Worm (Caenorhabditis elegans) whole organism, L1 larva: Measurements from ENCODE around the gene ttbk-2.1.
A peak's percentile ranks its signal among the peaks of the same experiment; 100 is the strongest.
"Not testable (repeated sequence)": the region's sequence is repeated elsewhere in the genome, so short reads cannot be mapped to it uniquely, and the experiment has no call there.

Source experiments
- C16A3.4 ChIP-seq: fragments of 150-350 bp; optimal IDR thresholded peaks from 2 replicates; lab custom pipeline; 2014; ENCODE audit warnings: missing biosample characterization, missing genetic modification characterization
- aha-1 ChIP-seq: fragments of 150-350 bp; optimal IDR thresholded peaks from 2 replicates; lab custom pipeline; 2014; ENCODE audit warnings: missing biosample characterization, missing genetic modification characterization
- alr-1 ChIP-seq: fragments of 200-800 bp; sonication (Bioruptor generic); optimal IDR thresholded peaks from 2 replicates; lab custom pipeline; 2018; ENCODE audit warnings: borderline replicate concordance, mild to moderate bottlenecking, missing genetic modification characterization, missing compliant biosample characterization
- ama-1 ChIP-seq: fragments of 150-350 bp; optimal IDR thresholded peaks from 2 replicates; lab custom pipeline; 2014
- blmp-1 ChIP-seq: fragments of 150-350 bp; optimal IDR thresholded peaks from 2 replicates; lab custom pipeline; 2014; ENCODE audit warnings: missing biosample characterization, missing genetic modification characterization
- ces-1 ChIP-seq: fragments of 150-350 bp; optimal IDR thresholded peaks from 2 replicates; lab custom pipeline; 2014; ENCODE audit warnings: missing biosample characterization, missing genetic modification reagents, missing genetic modification characterization
- dsc-1 ChIP-seq: sonication (generic microtip); optimal IDR thresholded peaks from 2 replicates; lab custom pipeline; 2016; ENCODE audit warnings: mild to moderate bottlenecking, missing genetic modification characterization, missing compliant biosample characterization
- efl-1 ChIP-seq, 4 experiments: fragments of 150-350 bp; optimal IDR thresholded peaks in 3 of 4; peaks in 1 of 4; 1 replicate in 1 of 4; 2 replicates in 3 of 4; lab custom pipeline; 2014; ENCODE audit warnings: missing biosample characterization in 2 of 4, missing genetic modification characterization in 2 of 4, missing genetic modification reagents in 2 of 4
- efl-3 ChIP-seq: fragments of 200-800 bp; sonication (Bioruptor generic); optimal IDR thresholded peaks from 2 replicates; lab custom pipeline; 2018; ENCODE audit warnings: mild to moderate bottlenecking, missing genetic modification characterization, missing compliant biosample characterization
- elt-2 ChIP-seq: sonication (generic microtip); optimal IDR thresholded peaks from 2 replicates; lab custom pipeline; 2016; ENCODE audit warnings: missing genetic modification characterization, mild to moderate bottlenecking, inconsistent platforms, missing compliant biosample characterization, missing genetic modification reagents
- fkh-8 ChIP-seq: sonication (generic microtip); optimal IDR thresholded peaks from 2 replicates; lab custom pipeline; 2016; ENCODE audit warnings: mild to moderate bottlenecking, missing genetic modification characterization, missing compliant biosample characterization
- hlh-17 ChIP-seq: fragments of 200-800 bp; sonication (Bioruptor generic); optimal IDR thresholded peaks from 2 replicates; lab custom pipeline; 2018; ENCODE audit warnings: missing genetic modification characterization, mild to moderate bottlenecking, missing compliant biosample characterization, moderate library complexity, borderline replicate concordance
- mef-2 ChIP-seq: fragments of 150-350 bp; optimal IDR thresholded peaks from 2 replicates; lab custom pipeline; 2014; ENCODE audit warnings: missing biosample characterization, missing genetic modification characterization
- mep-1 ChIP-seq: fragments of 150-350 bp; optimal IDR thresholded peaks from 2 replicates; lab custom pipeline; 2014; ENCODE audit warnings: missing biosample characterization, missing genetic modification characterization
- nhr-19 ChIP-seq: fragments of 200-800 bp; sonication (Bioruptor generic); conservative IDR thresholded peaks from 2 replicates; pipeline ENCODE4 v1.3.6; 2022; ENCODE audit warnings: missing genetic modification characterization, missing compliant biosample characterization
- nhr-28 ChIP-seq: fragments of 150-350 bp; optimal IDR thresholded peaks from 2 replicates; lab custom pipeline; 2014; ENCODE audit warnings: missing biosample characterization, missing genetic modification characterization
- nhr-47 ChIP-seq: sonication (generic microtip); optimal IDR thresholded peaks from 2 replicates; lab custom pipeline; 2016; ENCODE audit warnings: mild to moderate bottlenecking, missing genetic modification characterization, moderate library complexity, missing compliant biosample characterization
- nhr-77 ChIP-seq: fragments of 150-350 bp; optimal IDR thresholded peaks from 2 replicates; lab custom pipeline; 2014; ENCODE audit warnings: missing biosample characterization, missing genetic modification characterization
- nhr-90 ChIP-seq: sonication (generic microtip); optimal IDR thresholded peaks from 2 replicates; lab custom pipeline; 2016; ENCODE audit warnings: mild to moderate bottlenecking, missing genetic modification characterization, missing compliant biosample characterization; ENCODE audit not compliant: poor library complexity
- pag-3 ChIP-seq: sonication (generic microtip); optimal IDR thresholded peaks from 2 replicates; lab custom pipeline; 2017; ENCODE audit warnings: missing genetic modification characterization, mild to moderate bottlenecking, missing compliant biosample characterization, antibody characterized with exemption, borderline replicate concordance; ENCODE audit not compliant: insufficient read depth
- pax-3 ChIP-seq: fragments of 200-800 bp; sonication (Bioruptor generic); optimal IDR thresholded peaks from 2 replicates; lab custom pipeline; 2018; ENCODE audit warnings: mild to moderate bottlenecking, missing genetic modification characterization, moderate library complexity, missing compliant biosample characterization
- skn-1 ChIP-seq: fragments of 150-350 bp; optimal IDR thresholded peaks from 2 replicates; lab custom pipeline; 2014; ENCODE audit warnings: missing biosample characterization, missing genetic modification characterization
- snpc-4 ChIP-seq: fragments of 150-350 bp; optimal IDR thresholded peaks from 2 replicates; lab custom pipeline; 2014; ENCODE audit warnings: missing biosample characterization, missing genetic modification characterization
- sup-37 ChIP-seq: fragments of 200-800 bp; sonication (Bioruptor generic); optimal IDR thresholded peaks from 2 replicates; lab custom pipeline; 2018; ENCODE audit warnings: mild to moderate bottlenecking, missing genetic modification characterization, missing compliant biosample characterization
- vab-15 ChIP-seq: sonication (generic microtip); optimal IDR thresholded peaks from 2 replicates; lab custom pipeline; 2017; ENCODE audit warnings: missing genotype, mild to moderate bottlenecking, missing genetic modification characterization, missing compliant biosample characterization
- ztf-11 ChIP-seq, 2 experiments: sonication (generic microtip); optimal IDR thresholded peaks; 2 replicates each; lab custom pipeline; 2016 to 2017; ENCODE audit warnings: missing genetic modification characterization in 2 of 2, missing biosample characterization in 1 of 2, missing compliant biosample characterization in 1 of 2

ttbk-2.1 gene

ce11 chrIV:5254678-5255077 lies 3.8 kb upstream of the ttbk-2.1 start, which contains the start of gene F36H12.10:
TSS of gene F36H12.10 (minus strand) at chrIV:5254778.
- not testable (repeated sequence) for TF ChIP-seq dsc-1 (tag; lab: Kevin White, UChicago); skn-1 (tag; lab: Kevin White, UChicago); pax-3
- TF ChIP-seq, all 84 proteins: peak for 0; not testable (repeated sequence) for 84

DNA sequence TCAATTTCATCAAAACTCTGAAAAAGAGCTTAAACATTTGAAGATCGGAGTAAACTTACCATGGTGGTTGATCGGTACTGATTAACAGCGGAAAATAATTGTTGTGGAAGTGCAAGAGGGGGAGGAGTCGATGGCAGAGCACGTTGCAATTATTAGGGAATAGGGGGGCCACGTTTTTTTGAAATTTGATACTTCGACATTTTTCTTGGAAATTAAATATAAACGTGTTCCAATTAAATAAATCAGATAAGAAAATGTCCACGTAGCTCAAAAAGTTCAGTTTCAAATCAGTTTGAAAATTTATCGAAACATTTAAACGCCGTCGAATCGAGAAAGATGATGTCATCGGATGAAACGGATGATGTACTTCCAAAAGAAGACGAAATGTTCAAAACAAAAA lies 1.8 kb upstream of the ttbk-2.1 start, which contains the start of gene F36H12.9:
Gene F36H12.9, plus strand, starts transcription at position 301 of the 400 bp plus-strand sequence.
- TF ChIP-seq aha-1, pag-3, fkh-8 (tag; lab: Kevin White, UChicago): not testable (repeated sequence)

ce11 chrIV:5260289-5260688 lies 1.8 kb downstream of the ttbk-2.1 start, which contains the start of gene msp-19:
TSS of gene msp-19 (plus strand) at chrIV:5260589.
- TF ChIP-seq nhr-77 (tag; lab: Kevin White, UChicago); nhr-28; alr-1: not testable (repeated sequence)
- TF ChIP-seq, all 84 proteins: peak for 0; not testable (repeated sequence) for 84

- peak; percentile 52 for TF ChIP-seq nhr-19 (GFP tag; lab: Robert Waterston, UW)
- TF ChIP-seq, all 84 proteins: peak for 1; not testable (repeated sequence) for 83
Measured at ce11 chrIV:5261786-5262185, 3.3 kb downstream of the ttbk-2.1 start.

ce11 chrIV:5264700-5265210 lies 6.3 kb downstream of the ttbk-2.1 start:
- TF ChIP-seq nhr-19 (GFP tag; lab: Robert Waterston, UW), result peak; percentile 70
- peak; percentile 1 for TF ChIP-seq elt-2 (tag; lab: Kevin White, UChicago)
- peak; percentile 25 for TF ChIP-seq nhr-47 (tag; lab: Kevin White, UChicago)
- TF ChIP-seq snpc-4 (tag; lab: Kevin White, UChicago), result peak; percentile 85

ce11 chrIV:5266474-5266873 lies 8.0 kb downstream of the ttbk-2.1 start, which contains the start of gene F36H12.5:
TSS of gene F36H12.5 (plus strand) at chrIV:5266774.
- TF ChIP-seq nhr-90 (no peak), blmp-1 (no peak), hlh-17 (GFP tag; lab: Kevin White, UChicago) (no peak), efl-1 (optimal IDR thresholded peaks at IDR 0.05; lab: Kevin White, UChicago) (no peak), efl-1 (GFP tag; optimal IDR thresholded peaks at IDR 0.05 in 1 of 2; lab: Kevin White, UChicago) (no peak), ztf-11 (tag; optimal IDR thresholded peaks at IDR 0.05; lab: Kevin White, UChicago) (no peak), efl-3 (GFP tag; lab: Kevin White, UChicago) (no peak), vab-15 (tag; lab: Kevin White, UChicago) (no peak), ces-1 (no peak), sup-37 (GFP tag; lab: Kevin White, UChicago) (no peak), alr-1 (no peak), mep-1 (tag; lab: Kevin White, UChicago) (no peak), mef-2 (no peak)

ce11 chrIV:5268803-5269202 lies 10.3 kb downstream of the ttbk-2.1 start, which contains the start of gene F36H12.4:
TSS of gene F36H12.4 (plus strand) at chrIV:5269103.
- TF ChIP-seq ama-1 (lab: Kevin White, UChicago) (no peak), efl-1 (optimal IDR thresholded peaks at IDR 0.05; lab: Kevin White, UChicago) (no peak), efl-1 (GFP tag; optimal IDR thresholded peaks at IDR 0.05 in 1 of 2; lab: Kevin White, UChicago) (peak in 1 of 2 experiments; percentile 74), fkh-8 (tag; lab: Kevin White, UChicago) (no peak)

DNA sequence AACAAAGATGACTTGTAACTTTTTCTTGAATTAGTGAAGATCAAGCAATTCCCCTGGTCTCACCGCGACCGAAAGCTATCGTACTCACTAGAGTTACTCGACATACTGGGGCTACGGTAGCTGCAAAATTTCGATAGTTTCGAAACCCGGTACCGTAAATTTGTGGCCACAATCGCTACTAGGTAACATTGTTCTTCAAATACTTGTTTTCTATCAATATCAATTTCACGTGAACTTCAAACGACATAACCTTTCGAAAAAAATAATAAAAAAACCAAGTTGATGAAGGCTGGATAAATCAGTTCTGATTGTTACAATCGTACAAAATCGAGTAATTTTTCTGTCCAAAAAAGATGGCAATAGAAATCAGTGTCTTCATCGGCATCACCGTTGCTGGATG lies 14.0 kb downstream of the ttbk-2.1 start, which contains the start of gene F36H12.3:
Gene F36H12.3, plus strand, starts transcription at position 301 of the 400 bp plus-strand sequence.
- TF ChIP-seq ces-1, result no peak
- no peak for TF ChIP-seq C16A3.4 (tag; lab: Kevin White, UChicago)
